Worm (Caenorhabditis elegans): ENCODE data around the gene zig-4.

zig-4 gene

ce11 chrX:7925134-7925533 lies at the start of gene zig-4:
Gene zig-4, plus strand, starts transcription at chrX:7925434.
- no peak for TF ChIP-seq cog-1 (tag; optimal IDR thresholded peaks at IDR 0.05)
- TF ChIP-seq ref-1 (GFP tag; conservative IDR thresholded peaks at IDR 0.05): no peak
- no peak for TF ChIP-seq T22C8.4 (GFP tag; IDR thresholded peaks at IDR 0.05)
- TF ChIP-seq ztf-23 (GFP tag; IDR thresholded peaks at IDR 0.05): no peak
- TF ChIP-seq flt-1 (GFP tag; IDR thresholded peaks at IDR 0.05): no peak
- no peak for TF ChIP-seq tab-1 (GFP tag; IDR thresholded peaks at IDR 0.05)

ce11 chrX:7875854-7876253 lies 49.4 kb upstream of the zig-4 start, which contains the start of gene cca-1:
Gene cca-1, minus strand, starts transcription at chrX:7875954.
- TF ChIP-seq flt-1 (GFP tag; IDR thresholded peaks at IDR 0.05): no peak
- TF ChIP-seq ztf-23 (GFP tag; IDR thresholded peaks at IDR 0.05): no peak
- TF ChIP-seq cog-1 (tag; optimal IDR thresholded peaks at IDR 0.05): no peak
- TF ChIP-seq klf-2 (GFP tag; conservative IDR thresholded peaks at IDR 0.05): no peak
- TF ChIP-seq med-1 (GFP tag; optimal IDR thresholded peaks at IDR 0.05; ENCODE audit: insufficient read depth): no peak
- TF ChIP-seq ref-1 (GFP tag; conservative IDR thresholded peaks at IDR 0.05): no peak
- no peak for TF ChIP-seq T22C8.4 (GFP tag; IDR thresholded peaks at IDR 0.05)
- no peak for TF ChIP-seq tab-1 (GFP tag; IDR thresholded peaks at IDR 0.05)
- no peak for TF ChIP-seq ztf-29 (GFP tag; IDR thresholded peaks at IDR 0.05)

DNA sequence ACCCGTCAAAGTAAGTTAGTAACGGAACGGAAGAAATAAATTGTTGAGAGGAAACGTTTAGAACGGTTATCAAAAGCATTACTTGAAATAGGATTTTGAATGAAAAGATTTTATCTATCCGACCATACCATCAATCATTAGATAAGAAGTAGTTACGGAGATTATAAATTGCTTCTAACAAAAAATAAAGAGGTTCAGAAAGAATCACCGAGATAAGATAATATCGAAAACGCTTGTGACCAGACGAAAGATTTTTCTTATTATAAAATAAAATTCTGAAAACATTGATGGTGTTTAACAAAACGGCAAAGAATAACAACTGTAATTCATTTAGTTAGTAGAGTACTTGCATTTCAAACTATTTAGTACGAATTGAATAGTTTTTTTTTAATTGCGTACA lies 44.4 kb upstream of the zig-4 start, which contains the start of gene C39D10.8:
Gene C39D10.8 (minus strand): TSS at position 101 of the 400 bp plus-strand sequence.
- TF ChIP-seq cog-1 (tag; optimal IDR thresholded peaks at IDR 0.05): no peak
- TF ChIP-seq ref-1 (GFP tag; conservative IDR thresholded peaks at IDR 0.05): no peak
- TF ChIP-seq flt-1 (GFP tag; IDR thresholded peaks at IDR 0.05): no peak
- no peak for TF ChIP-seq tab-1 (GFP tag; IDR thresholded peaks at IDR 0.05)
- no peak for TF ChIP-seq ztf-29 (GFP tag; IDR thresholded peaks at IDR 0.05)
- TF ChIP-seq klf-2 (GFP tag; conservative IDR thresholded peaks at IDR 0.05): no peak
- no peak for TF ChIP-seq T22C8.4 (GFP tag; IDR thresholded peaks at IDR 0.05)
- no peak for TF ChIP-seq ztf-23 (GFP tag; IDR thresholded peaks at IDR 0.05)
- TF ChIP-seq med-1 (GFP tag; optimal IDR thresholded peaks at IDR 0.05; ENCODE audit: insufficient read depth): no peak

DNA sequence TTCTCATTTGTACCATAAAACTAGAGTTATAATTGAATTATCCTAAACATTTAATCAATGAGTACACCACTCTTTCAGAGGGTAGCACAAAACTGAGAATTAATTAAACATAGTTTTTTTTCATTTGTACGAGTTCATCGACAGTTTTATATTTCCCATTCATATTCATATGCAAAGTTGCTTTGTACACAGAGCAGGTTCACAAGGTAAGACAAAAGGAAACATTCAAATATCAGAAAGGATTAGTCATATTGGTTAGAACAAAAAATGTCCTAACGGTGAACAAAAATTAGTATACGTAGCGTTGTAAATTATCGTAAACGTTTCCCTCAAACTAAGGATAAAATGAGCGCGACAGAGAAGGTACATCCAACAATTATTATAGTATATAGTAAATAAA lies 43.9 kb upstream of the zig-4 start:
- no peak for TF ChIP-seq ztf-29 (GFP tag; IDR thresholded peaks at IDR 0.05)
- no peak for TF ChIP-seq klf-2 (GFP tag; conservative IDR thresholded peaks at IDR 0.05)
- no peak for TF ChIP-seq cog-1 (tag; optimal IDR thresholded peaks at IDR 0.05)
- no peak for TF ChIP-seq med-1 (GFP tag; optimal IDR thresholded peaks at IDR 0.05; ENCODE audit: insufficient read depth)
- no peak for TF ChIP-seq T22C8.4 (GFP tag; IDR thresholded peaks at IDR 0.05)
- no peak for TF ChIP-seq flt-1 (GFP tag; IDR thresholded peaks at IDR 0.05)
- TF ChIP-seq tab-1 (GFP tag; IDR thresholded peaks at IDR 0.05): no peak
- no peak for TF ChIP-seq ztf-23 (GFP tag; IDR thresholded peaks at IDR 0.05)
- TF ChIP-seq ref-1 (GFP tag; conservative IDR thresholded peaks at IDR 0.05): no peak

- TF ChIP-seq cog-1 (tag; optimal IDR thresholded peaks at IDR 0.05) (no peak), med-1 (GFP tag; optimal IDR thresholded peaks at IDR 0.05; ENCODE audit: insufficient read depth) (no peak), klf-2 (GFP tag; conservative IDR thresholded peaks at IDR 0.05) (no peak), T22C8.4 (GFP tag; IDR thresholded peaks at IDR 0.05) (no peak), ztf-29 (GFP tag; IDR thresholded peaks at IDR 0.05) (no peak), ref-1 (GFP tag; conservative IDR thresholded peaks at IDR 0.05) (no peak), tab-1 (GFP tag; IDR thresholded peaks at IDR 0.05) (no peak), ztf-23 (GFP tag; IDR thresholded peaks at IDR 0.05) (no peak), flt-1 (GFP tag; IDR thresholded peaks at IDR 0.05) (no peak)
Measured at ce11 chrX:7883994-7884393, 41.2 kb upstream of the zig-4 start, which contains the start of gene pcyt-2.2. Gene pcyt-2.2, plus strand, starts transcription at chrX:7884294.

- TF ChIP-seq cog-1 (tag; optimal IDR thresholded peaks at IDR 0.05) (no peak), ref-1 (GFP tag; conservative IDR thresholded peaks at IDR 0.05) (no peak), med-1 (GFP tag; optimal IDR thresholded peaks at IDR 0.05; ENCODE audit: insufficient read depth) (no peak), ztf-29 (GFP tag; IDR thresholded peaks at IDR 0.05) (no peak), klf-2 (GFP tag; conservative IDR thresholded peaks at IDR 0.05) (no peak), T22C8.4 (GFP tag; IDR thresholded peaks at IDR 0.05) (no peak), tab-1 (GFP tag; IDR thresholded peaks at IDR 0.05) (no peak), ztf-23 (GFP tag; IDR thresholded peaks at IDR 0.05) (no peak), flt-1 (GFP tag; IDR thresholded peaks at IDR 0.05) (no peak)
Measured at ce11 chrX:7886200-7886599, 39.0 kb upstream of the zig-4 start.

ce11 chrX:7888915-7889314 lies 36.3 kb upstream of the zig-4 start, which contains the start of gene C39D10.2:
Gene C39D10.2, plus strand, starts transcription at chrX:7889215.
- TF ChIP-seq tab-1 (GFP tag; IDR thresholded peaks at IDR 0.05) (no peak), med-1 (GFP tag; optimal IDR thresholded peaks at IDR 0.05; ENCODE audit: insufficient read depth) (no peak), ztf-23 (GFP tag; IDR thresholded peaks at IDR 0.05) (no peak), ref-1 (GFP tag; conservative IDR thresholded peaks at IDR 0.05) (no peak), T22C8.4 (GFP tag; IDR thresholded peaks at IDR 0.05) (no peak), ztf-29 (GFP tag; IDR thresholded peaks at IDR 0.05) (no peak), flt-1 (GFP tag; IDR thresholded peaks at IDR 0.05) (no peak), klf-2 (GFP tag; conservative IDR thresholded peaks at IDR 0.05) (no peak), cog-1 (tag; optimal IDR thresholded peaks at IDR 0.05) (no peak)

DNA sequence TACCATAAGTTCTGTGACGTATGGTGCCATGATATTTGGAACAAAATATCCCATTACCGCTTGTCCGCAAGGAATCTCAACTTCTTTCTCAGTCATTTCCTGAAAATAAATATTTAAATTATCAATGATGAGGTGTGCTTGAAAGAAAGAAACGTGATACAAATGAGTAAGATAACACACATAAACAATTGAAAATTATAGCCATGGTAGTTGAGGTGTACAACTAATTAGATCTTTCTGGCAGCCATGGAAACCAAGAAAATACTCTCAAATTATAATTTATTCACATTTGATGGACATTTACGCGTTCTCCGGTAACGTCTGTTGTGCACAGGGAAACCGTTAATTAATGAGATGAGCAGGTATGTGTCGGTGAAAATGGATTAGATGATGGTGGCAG lies 32.9 kb upstream of the zig-4 start, which contains the start of gene C39D10.5:
Gene C39D10.5 (minus strand): TSS at position 101 of the 400 bp plus-strand sequence.
- TF ChIP-seq klf-2 (GFP tag; conservative IDR thresholded peaks at IDR 0.05) (no peak), tab-1 (GFP tag; IDR thresholded peaks at IDR 0.05) (no peak), T22C8.4 (GFP tag; IDR thresholded peaks at IDR 0.05) (no peak)

DNA sequence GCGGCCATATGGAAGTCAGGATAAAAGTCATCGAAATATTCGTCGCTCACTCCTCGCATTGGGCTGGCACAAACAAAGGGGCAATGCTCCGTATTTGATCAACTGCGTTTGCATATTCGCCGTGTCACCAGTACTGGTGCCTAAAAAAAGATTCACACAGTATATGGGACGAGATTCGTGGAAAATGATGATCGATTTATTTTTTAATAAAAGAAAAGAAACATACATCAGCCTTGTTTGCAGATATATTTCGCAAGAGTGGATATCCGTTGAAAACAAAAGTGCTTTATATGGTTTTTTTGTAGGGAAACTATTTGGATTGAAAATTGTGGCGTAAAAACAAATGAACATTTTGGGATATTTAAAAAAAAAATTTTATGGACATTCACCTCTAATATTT lies 27.5 kb upstream of the zig-4 start, which contains the start of gene latd-1:
Gene latd-1 (minus strand): TSS at position 101 of the 400 bp plus-strand sequence.
- TF ChIP-seq T22C8.4 (GFP tag; IDR thresholded peaks at IDR 0.05): no peak; the same call in 1 of the 2 replicates
- TF ChIP-seq ref-1 (GFP tag; conservative IDR thresholded peaks at IDR 0.05): no peak
- no peak for TF ChIP-seq klf-2 (GFP tag; conservative IDR thresholded peaks at IDR 0.05)
- TF ChIP-seq ztf-23 (GFP tag; IDR thresholded peaks at IDR 0.05): no peak
- TF ChIP-seq tab-1 (GFP tag; IDR thresholded peaks at IDR 0.05): no peak
- TF ChIP-seq cog-1 (tag; optimal IDR thresholded peaks at IDR 0.05): no peak
- no peak for TF ChIP-seq med-1 (GFP tag; optimal IDR thresholded peaks at IDR 0.05; ENCODE audit: insufficient read depth)
- TF ChIP-seq ztf-29 (GFP tag; IDR thresholded peaks at IDR 0.05): no peak
- no peak for TF ChIP-seq flt-1 (GFP tag; IDR thresholded peaks at IDR 0.05)

- TF ChIP-seq tab-1 (GFP tag; IDR thresholded peaks at IDR 0.05) (no peak), med-1 (GFP tag; optimal IDR thresholded peaks at IDR 0.05; ENCODE audit: insufficient read depth) (no peak), T22C8.4 (GFP tag; IDR thresholded peaks at IDR 0.05) (no peak), ref-1 (GFP tag; conservative IDR thresholded peaks at IDR 0.05) (no peak)
Measured at ce11 chrX:7898131-7898530, 27.1 kb upstream of the zig-4 start.

Measured in whole organism, midembryonic.